Fruit fly (Drosophila melanogaster) whole organism, embryonic: ENCODE data around the gene Sf3a2.

Experiments used
- B-H2 ChIP-seq: fragments of 200-800 bp; sonication (Bioruptor generic); optimal IDR thresholded peaks from 2 replicates; lab custom pipeline; 2018; ENCODE audit warnings: missing biosample characterization, mild to moderate bottlenecking, missing genetic modification characterization
- CG10321 ChIP-seq: fragments of 200-800 bp; sonication (Bioruptor generic); IDR thresholded peaks from 2 replicates; pipeline ENCODE4 v1.3.6; 2022; ENCODE audit warnings: missing biosample characterization, missing genetic modification characterization
- CG10366 ChIP-seq: fragments of 200-800 bp; sonication (Bioruptor generic); IDR thresholded peaks from 2 replicates; pipeline ENCODE4 v1.3.6; 2022; ENCODE audit warnings: missing biosample characterization, missing genetic modification characterization
- CG10462 ChIP-seq: fragments of 200-800 bp; sonication (Bioruptor generic); optimal IDR thresholded peaks from 2 replicates; lab custom pipeline; 2016; ENCODE audit warnings: missing biosample characterization, missing genetic modification characterization
- CG12071 ChIP-seq: fragments of 200-800 bp; sonication (Bioruptor generic); optimal IDR thresholded peaks from 3 replicates; lab custom pipeline; 2018; ENCODE audit warnings: missing biosample characterization, mild to moderate bottlenecking, missing genetic modification characterization
- CG12942 ChIP-seq: fragments of 200-800 bp; sonication (Bioruptor generic); optimal IDR thresholded peaks from 3 replicates; lab custom pipeline; 2016; ENCODE audit warnings: missing biosample characterization, missing genetic modification characterization
- CG15011 ChIP-seq: fragments of 200-800 bp; sonication (Bioruptor generic); optimal IDR thresholded peaks from 3 replicates; lab custom pipeline; 2018; ENCODE audit warnings: missing biosample characterization, mild to moderate bottlenecking, missing genetic modification characterization
- CG15479 ChIP-seq: fragments of 200-800 bp; sonication (Bioruptor generic); optimal IDR thresholded peaks from 3 replicates; lab custom pipeline; 2019; ENCODE audit warnings: missing biosample characterization, mild to moderate bottlenecking, missing genetic modification characterization, moderate library complexity
- CG15514 ChIP-seq: fragments of 200-800 bp; sonication (Bioruptor generic); optimal IDR thresholded peaks from 3 replicates; lab custom pipeline; 2017; ENCODE audit warnings: missing biosample characterization, missing genetic modification characterization, mild to moderate bottlenecking, moderate library complexity, missing genetic modification reagents
- CG2199 ChIP-seq: fragments of 200-800 bp; sonication (Bioruptor generic); IDR thresholded peaks from 3 replicates; pipeline ENCODE4 v1.3.6; 2022; ENCODE audit warnings: missing biosample characterization, missing genetic modification characterization
- CG2889 ChIP-seq: fragments of 200-800 bp; sonication (Bioruptor generic); IDR thresholded peaks from 3 replicates; pipeline ENCODE4 v1.3.6; 2022; ENCODE audit warnings: missing biosample characterization, missing genetic modification characterization
- CG30403 ChIP-seq: fragments of 200-800 bp; sonication (Bioruptor generic); optimal IDR thresholded peaks from 3 replicates; lab custom pipeline; 2016; ENCODE audit warnings: missing biosample characterization, missing genetic modification characterization
- CG3065 ChIP-seq: fragments of 200-800 bp; sonication (Bioruptor generic); optimal IDR thresholded peaks from 2 replicates; lab custom pipeline; 2016; ENCODE audit warnings: missing biosample characterization, missing genetic modification characterization
- CG31388 ChIP-seq: fragments of 200-800 bp; sonication (Bioruptor generic); optimal IDR thresholded peaks from 2 replicates; lab custom pipeline; 2016; ENCODE audit warnings: missing biosample characterization, missing genetic modification characterization
- CG31441 ChIP-seq: fragments of 200-800 bp; sonication (Bioruptor generic); IDR thresholded peaks from 2 replicates; pipeline ENCODE4 v1.3.6; 2022; ENCODE audit warnings: missing biosample characterization, missing genetic modification characterization
- CG3407 ChIP-seq: fragments of 200-800 bp; sonication (Bioruptor generic); optimal IDR thresholded peaks from 2 replicates; lab custom pipeline; 2018; ENCODE audit warnings: missing biosample characterization, mild to moderate bottlenecking, missing genetic modification characterization
- CG4282 ChIP-seq: fragments of 200-800 bp; sonication (Bioruptor generic); optimal IDR thresholded peaks from 2 replicates; lab custom pipeline; 2016; ENCODE audit warnings: missing biosample characterization, missing genetic modification characterization
- CG4328 ChIP-seq: fragments of 200-800 bp; sonication (Bioruptor generic); optimal IDR thresholded peaks from 3 replicates; lab custom pipeline; 2017; ENCODE audit warnings: missing biosample characterization, missing genetic modification reagents, missing genetic modification characterization
- CG4404 ChIP-seq: fragments of 200-800 bp; sonication (Bioruptor generic); IDR thresholded peaks from 2 replicates; pipeline ENCODE4 v1.3.6; 2022; ENCODE audit warnings: missing biosample characterization, missing genetic modification characterization
- CG4424 ChIP-seq: fragments of 200-800 bp; sonication (Bioruptor generic); optimal IDR thresholded peaks from 3 replicates; lab custom pipeline; 2016; ENCODE audit warnings: missing biosample characterization, missing genetic modification characterization
- CG5245 ChIP-seq: fragments of 200-800 bp; sonication (Bioruptor generic); optimal IDR thresholded peaks from 3 replicates; lab custom pipeline; 2016; ENCODE audit warnings: missing biosample characterization, missing genetic modification characterization
- CG6689 ChIP-seq: fragments of 200-800 bp; sonication (Bioruptor generic); IDR thresholded peaks from 2 replicates; pipeline ENCODE4 v1.3.6; 2022; ENCODE audit warnings: missing biosample characterization, missing genetic modification characterization
- CG6854 ChIP-seq: fragments of 200-800 bp; sonication (Bioruptor generic); optimal IDR thresholded peaks from 3 replicates; lab custom pipeline; 2017; ENCODE audit warnings: missing biosample characterization, mild to moderate bottlenecking, missing genetic modification characterization
- CTCF ChIP-seq: fragments of 200-800 bp; sonication (Bioruptor generic); optimal IDR thresholded peaks from 2 replicates; lab custom pipeline; 2017; ENCODE audit warnings: missing biosample characterization, mild to moderate bottlenecking, missing genetic modification characterization, moderate library complexity
- Dad ChIP-seq: fragments of 200-800 bp; sonication (Bioruptor generic); optimal IDR thresholded peaks from 3 replicates; lab custom pipeline; 2016; ENCODE audit warnings: missing biosample characterization, missing genetic modification characterization
- GATAe ChIP-seq: fragments of 200-800 bp; sonication (Bioruptor generic); conservative IDR thresholded peaks from 2 replicates; pipeline ENCODE4 v1.3.6; 2022; ENCODE audit warnings: missing biosample characterization, missing genetic modification characterization
- NFAT ChIP-seq: fragments of 200-800 bp; sonication (Bioruptor generic); IDR thresholded peaks from 2 replicates; pipeline ENCODE4 v1.3.6; 2022; ENCODE audit warnings: missing biosample characterization, missing genetic modification characterization
- Sry-β ChIP-seq: fragments of 200-800 bp; sonication (Bioruptor generic); optimal IDR thresholded peaks from 2 replicates; lab custom pipeline; 2018; ENCODE audit warnings: missing biosample characterization, mild to moderate bottlenecking, missing genetic modification characterization, moderate library complexity
- Usf ChIP-seq: fragments of 200-800 bp; sonication (Bioruptor generic); optimal IDR thresholded peaks from 2 replicates; lab custom pipeline; 2017; ENCODE audit warnings: missing genotype, missing biosample characterization, missing genetic modification characterization
- ash1 ChIP-seq: fragments of 200-800 bp; sonication (Bioruptor generic); optimal IDR thresholded peaks from 2 replicates; lab custom pipeline; 2018; ENCODE audit warnings: missing biosample characterization, mild to moderate bottlenecking, missing genetic modification characterization
- bbx ChIP-seq: fragments of 200-800 bp; sonication (Bioruptor generic); IDR thresholded peaks from 2 replicates; pipeline ENCODE4 v1.3.6; 2022; ENCODE audit warnings: missing biosample characterization, missing genetic modification characterization; ENCODE audit not compliant: partially characterized antibody
- bigmax ChIP-seq: fragments of 200-800 bp; sonication (Bioruptor generic); optimal IDR thresholded peaks from 2 replicates; lab custom pipeline; 2018; ENCODE audit warnings: missing biosample characterization, mild to moderate bottlenecking, missing genetic modification characterization
- br ChIP-seq: fragments of >200 bp; optimal IDR thresholded peaks from 2 replicates; lab custom pipeline; 2017
- cato ChIP-seq: fragments of 200-800 bp; sonication (Bioruptor generic); optimal IDR thresholded peaks from 2 replicates; lab custom pipeline; 2016; ENCODE audit warnings: missing biosample characterization, missing genetic modification characterization, borderline replicate concordance
- crol ChIP-seq: fragments of 200-800 bp; sonication (Bioruptor generic); IDR thresholded peaks from 2 replicates; pipeline ENCODE4 v1.3.6; 2022; ENCODE audit warnings: missing biosample characterization, missing genetic modification characterization
- da ChIP-seq: fragments of 200-800 bp; sonication (Bioruptor generic); optimal IDR thresholded peaks from 2 replicates; lab custom pipeline; 2016; ENCODE audit warnings: missing biosample characterization, missing genetic modification characterization
- danr ChIP-seq: fragments of 200-800 bp; sonication (Bioruptor generic); IDR thresholded peaks from 2 replicates; pipeline ENCODE4 v1.3.6; 2022; ENCODE audit warnings: missing biosample characterization, missing genetic modification characterization
- dm ChIP-seq: fragments of 200-800 bp; sonication (Bioruptor generic); optimal IDR thresholded peaks from 3 replicates; lab custom pipeline; 2016; ENCODE audit warnings: missing biosample characterization, missing genetic modification characterization
- eyg ChIP-seq: fragments of 200-800 bp; sonication (Bioruptor generic); optimal IDR thresholded peaks from 3 replicates; lab custom pipeline; 2016; ENCODE audit warnings: missing biosample characterization, missing genetic modification characterization
- gem ChIP-seq: fragments of 200-800 bp; sonication (Bioruptor generic); optimal IDR thresholded peaks from 2 replicates; lab custom pipeline; 2019; ENCODE audit warnings: missing biosample characterization, mild to moderate bottlenecking, missing genetic modification characterization, moderate library complexity
- grau ChIP-seq: fragments of 200-800 bp; optimal IDR thresholded peaks from 3 replicates; lab custom pipeline; 2019; ENCODE audit warnings: missing biosample characterization, mild to moderate bottlenecking, missing genetic modification characterization, moderate library complexity
- her ChIP-seq: fragments of 200-800 bp; sonication (Bioruptor generic); optimal IDR thresholded peaks from 2 replicates; lab custom pipeline; 2016; ENCODE audit warnings: missing biosample characterization, missing genetic modification characterization
- kah ChIP-seq: fragments of 200-800 bp; sonication (Bioruptor generic); optimal IDR thresholded peaks from 2 replicates; lab custom pipeline; 2018; ENCODE audit warnings: missing biosample characterization, mild to moderate bottlenecking, missing genetic modification characterization
- p53 ChIP-seq: fragments of 200-800 bp; sonication (Bioruptor generic); optimal IDR thresholded peaks from 2 replicates; lab custom pipeline; 2016; ENCODE audit warnings: missing biosample characterization, missing genetic modification characterization
- pfk ChIP-seq: fragments of 200-800 bp; sonication (Bioruptor generic); optimal IDR thresholded peaks from 2 replicates; lab custom pipeline; 2018; ENCODE audit warnings: missing biosample characterization, mild to moderate bottlenecking, missing genetic modification characterization, moderate library complexity
- pnt ChIP-seq: fragments of 200-800 bp; sonication (Bioruptor generic); optimal IDR thresholded peaks from 3 replicates; lab custom pipeline; 2016; ENCODE audit warnings: missing biosample characterization, missing genetic modification characterization
- scrt ChIP-seq: fragments of 200-800 bp; sonication (Bioruptor generic); optimal IDR thresholded peaks from 2 replicates; lab custom pipeline; 2018; ENCODE audit warnings: missing biosample characterization, mild to moderate bottlenecking, missing genetic modification characterization, moderate library complexity
- seq ChIP-seq: fragments of 200-800 bp; sonication (Bioruptor generic); IDR thresholded peaks from 2 replicates; pipeline ENCODE4 v1.3.6; 2022; ENCODE audit warnings: missing biosample characterization, missing genetic modification characterization
- slbo ChIP-seq: fragments of 200-800 bp; sonication (Bioruptor generic); IDR thresholded peaks from 2 replicates; pipeline ENCODE4 v1.3.6; 2022; ENCODE audit warnings: missing biosample characterization, missing genetic modification characterization
- tgo ChIP-seq: fragments of 200-800 bp; sonication (Bioruptor generic); IDR thresholded peaks from 3 replicates; pipeline ENCODE4 v1.3.6; 2022; ENCODE audit warnings: missing biosample characterization, missing genetic modification characterization
- wdn ChIP-seq: fragments of 200-800 bp; sonication (Bioruptor generic); IDR thresholded peaks from 2 replicates; pipeline ENCODE4 v1.3.6; 2022; ENCODE audit warnings: missing biosample characterization, missing genetic modification characterization
- zen ChIP-seq: fragments of 200-800 bp; sonication (Bioruptor generic); optimal IDR thresholded peaks from 3 replicates; lab custom pipeline; 2018; ENCODE audit warnings: missing biosample characterization, mild to moderate bottlenecking, missing genetic modification characterization, moderate library complexity

The Sf3a2 gene

dm6 chr3L:12772740-12773686 is 40.8 kb downstream of the Sf3a2 start, which contains the start of gene Hip1 (continued):
- TF ChIP-seq wdn (no peak), danr (GFP tag; lab: Robert Waterston, UW) (no peak), CG15011 (no peak), CG2199 (no peak), CTCF (no peak), CG4424 (no peak), CG4282 (no peak), B-H2 (GFP tag; lab: Kevin White, UChicago) (no peak), Dad (GFP tag; lab: Kevin White, UChicago) (no peak), CG12942 (GFP tag; lab: Kevin White, UChicago) (no peak), pfk (GFP tag; lab: Kevin White, UChicago) (no peak), CG30403 (GFP tag; lab: Kevin White, UChicago) (no peak), crol (GFP tag; lab: Robert Waterston, UW) (no peak), CG31388 (no peak), slbo (GFP tag; lab: Robert Waterston, UW) (no peak), CG10321 (no peak), CG15479 (GFP tag; lab: Kevin White, UChicago) (no peak), CG6689 (GFP tag; lab: Robert Waterston, UW) (no peak), CG5245 (GFP tag; lab: Kevin White, UChicago) (no peak), scrt (GFP tag; lab: Kevin White, UChicago) (no peak), Usf (no peak), NFAT (GFP tag; lab: Robert Waterston, UW) (no peak), seq (GFP tag; lab: Robert Waterston, UW) (no peak; the same call in 1 of the 2 replicates), bbx (GFP tag; lab: Robert Waterston, UW) (peak; percentile 90), gem (no peak), CG15514 (no peak), zen (tag; lab: Kevin White, UChicago) (no peak), CG31441 (no peak), CG10462 (GFP tag; lab: Kevin White, UChicago) (no peak), CG6854 (no peak), kah (GFP tag; lab: Kevin White, UChicago) (no peak), p53 (GFP tag; lab: Kevin White, UChicago) (no peak), eyg (GFP tag; lab: Kevin White, UChicago) (no peak), Sry-β (GFP tag; lab: Kevin White, UChicago) (no peak), bigmax (GFP tag; lab: Kevin White, UChicago) (no peak), CG4328 (GFP tag; lab: Kevin White, UChicago) (no peak), CG3065 (GFP tag; lab: Kevin White, UChicago) (no peak), ash1 (no peak), br (lab: Kevin White, UChicago) (no peak), CG12071 (GFP tag; lab: Kevin White, UChicago) (no peak), dm (GFP tag; lab: Kevin White, UChicago) (no peak), pnt (no peak), CG4404 (GFP tag; lab: Robert Waterston, UW) (no peak), CG3407 (GFP tag; lab: Kevin White, UChicago) (no peak), her (GFP tag; lab: Kevin White, UChicago) (no peak), CG2889 (GFP tag; lab: Robert Waterston, UW) (no peak), da (GFP tag; lab: Kevin White, UChicago) (no peak), grau (no peak), GATAe (GFP tag; lab: Robert Waterston, UW) (peak; percentile 84), cato (GFP tag; lab: Kevin White, UChicago) (no peak), CG10366 (GFP tag; lab: Robert Waterston, UW) (no peak), tgo (no peak)
